Fruit fly (Drosophila melanogaster): ENCODE results near the gene Rbcn-3A.

Gene Rbcn-3A

DNA sequence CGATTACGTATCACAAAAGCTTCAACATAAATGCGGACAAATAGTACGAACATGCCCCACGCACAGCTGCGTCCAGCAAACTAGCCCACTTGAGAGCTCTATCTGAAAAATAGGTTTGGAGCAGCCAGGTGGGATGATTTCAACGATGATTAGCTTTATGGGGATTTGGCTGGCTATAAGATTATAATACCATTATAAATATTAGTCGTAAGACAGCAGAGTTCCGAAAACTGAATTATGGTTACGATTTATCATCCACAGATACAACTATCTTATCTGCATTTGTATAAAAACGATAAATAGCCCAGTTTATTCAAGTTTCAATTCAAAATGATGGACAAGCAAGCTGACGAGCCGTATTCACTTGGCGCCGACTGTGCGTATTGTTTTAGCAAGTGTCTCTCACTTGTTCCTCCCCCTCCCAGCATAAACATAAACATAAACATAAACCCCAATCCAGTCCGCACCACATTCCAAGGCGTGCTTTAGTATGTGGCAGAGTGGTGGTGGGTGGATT lies 8.4 kb upstream of the Rbcn-3A start (continued):
- TF ChIP-seq CG18599 (GFP tag; optimal IDR thresholded peaks at IDR 0.05) (peak; percentile 93), CG14710 (tag; optimal IDR thresholded peaks at IDR 0.05) (peak; percentile 47), CG5245 (GFP tag; optimal IDR thresholded peaks at IDR 0.05) (peak; percentile 38), tx (GFP tag; optimal IDR thresholded peaks at IDR 0.05) (no peak), CG16813 (GFP tag; IDR thresholded peaks at IDR 0.05; ENCODE audit: partially characterized antibody) (no peak), D (optimal IDR thresholded peaks at IDR 0.05) (no peak), D (GFP tag; optimal IDR thresholded peaks at IDR 0.05) (peak; percentile 74), Meics (GFP tag; optimal IDR thresholded peaks at IDR 0.05) (peak; percentile 89), gsb (GFP tag; IDR thresholded peaks at IDR 0.05) (peak; percentile 65), prd (optimal IDR thresholded peaks at IDR 0.05) (no peak), prd (GFP tag; IDR thresholded peaks at IDR 0.05) (peak; percentile 71), B-H1 (GFP tag; IDR thresholded peaks at IDR 0.05) (peak; percentile 39; the same call in 1 of the 3 replicates), CG17385 (GFP tag; optimal IDR thresholded peaks at IDR 0.05) (peak; percentile 77), Med (GFP tag) (peak; percentile 94), mld (GFP tag; IDR thresholded peaks at IDR 0.05; ENCODE audit: partially characterized antibody) (no peak), Trl (optimal IDR thresholded peaks at IDR 0.05) (no peak), Trl (GFP tag; optimal IDR thresholded peaks at IDR 0.05) (no peak), sima (GFP tag; optimal IDR thresholded peaks at IDR 0.05) (no peak), phol (tag; optimal IDR thresholded peaks at IDR 0.05) (peak; percentile 84), crol (GFP tag; IDR thresholded peaks at IDR 0.05) (0 out of 2 replicates have a peak, but pooled peaks have one; percentile 10), CG15479 (GFP tag; optimal IDR thresholded peaks at IDR 0.05) (no peak), NFAT (GFP tag; IDR thresholded peaks at IDR 0.05) (no peak), mam (GFP tag; optimal IDR thresholded peaks at IDR 0.05) (peak; percentile 60), gem (tag; optimal IDR thresholded peaks at IDR 0.05) (peak; percentile 82), CG31388 (GFP tag; optimal IDR thresholded peaks at IDR 0.05) (peak; percentile 50), CG15011 (GFP tag; optimal IDR thresholded peaks at IDR 0.05) (peak; percentile 79), ac (GFP tag; optimal IDR thresholded peaks at IDR 0.05) (no peak), CG32772 (GFP tag; IDR thresholded peaks at IDR 0.05) (no peak; the same call in 1 of the 2 replicates), eyg (GFP tag; optimal IDR thresholded peaks at IDR 0.05) (no peak), Ets65A (GFP tag) (peak; percentile 95), Side (GFP tag; optimal IDR thresholded peaks at IDR 0.05) (peak; percentile 41), CG32767 (GFP tag; IDR thresholded peaks at IDR 0.05) (peak; percentile 56), ftz-f1 (GFP tag; optimal IDR thresholded peaks at IDR 0.05) (no peak), crc (GFP tag; optimal IDR thresholded peaks at IDR 0.05) (peak; percentile 43), kay (GFP tag; optimal IDR thresholded peaks at IDR 0.05) (no peak), ap (GFP tag; IDR thresholded peaks at IDR 0.05) (0 out of 2 replicates have a peak, but pooled peaks have one; percentile 25), CG30020 (tag; optimal IDR thresholded peaks at IDR 0.05) (peak; percentile 31), Rfx (GFP tag; IDR thresholded peaks at IDR 0.05) (peak; percentile 65), CG7839 (tag; optimal IDR thresholded peaks at IDR 0.05) (peak; percentile 89), Dref (GFP tag; IDR thresholded peaks at IDR 0.05) (no peak), cas (GFP tag; IDR thresholded peaks at IDR 0.05) (no peak), CG4730 (GFP tag; IDR thresholded peaks at IDR 0.05) (peak; percentile 49; the same call in 1 of the 2 replicates), vvl (GFP tag; IDR thresholded peaks at IDR 0.05) (no peak; the same call in 1 of the 2 replicates), Pdp1 (GFP tag; optimal IDR thresholded peaks at IDR 0.05) (peak; percentile 47 to 56), pros (GFP tag; optimal IDR thresholded peaks at IDR 0.05) (no peak), CG12104 (GFP tag; optimal IDR thresholded peaks at IDR 0.05) (peak; percentile 52), pnt (GFP tag; optimal IDR thresholded peaks at IDR 0.05) (no peak), exex (tag; optimal IDR thresholded peaks at IDR 0.05) (peak; percentile 87), CG7928 (GFP tag; optimal IDR thresholded peaks at IDR 0.05) (peak; percentile 40)
